Worm (Caenorhabditis elegans) whole organism, L4/young adult: ENCODE results near the gene nca-2.
"Not testable (repeated sequence)": the region's sequence is repeated elsewhere in the genome, so short reads cannot be mapped to it uniquely, and the experiment has no call there.

Source experiments
- W03F9.2 ChIP-seq: fragments of 150-350 bp; optimal IDR thresholded peaks from 2 replicates; lab custom pipeline; 2014; ENCODE audit warnings: missing biosample characterization, missing genetic modification characterization
- him-1 ChIP-seq: sonication (generic microtip); optimal IDR thresholded peaks from 2 replicates; lab custom pipeline; 2016; ENCODE audit warnings: missing genotype, missing genetic modification reagents, missing genetic modification characterization, missing compliant biosample characterization

- TF ChIP-seq W03F9.2, him-1 (tag; lab: Kevin White, UChicago): not testable (repeated sequence)
Observed at ce11 chrIII:4980367-4980766, 15.0 kb downstream of the nca-2 start, which contains the start of gene C27F2.6.
